Worm (Caenorhabditis elegans): Measurements from ENCODE around the gene F38B7.11.

The F38B7.11 gene

ce11 chrV:11585122-11585521, 38.2 kb downstream of the F38B7.11 start (continued):
- TF ChIP-seq let-526 (GFP tag; IDR thresholded peaks at IDR 0.05) (no peak), lag-1 (GFP tag; IDR thresholded peaks at IDR 0.05) (no peak), Y53F4B.3 (GFP tag; IDR thresholded peaks at IDR 0.05) (no peak), madf-6 (GFP tag; IDR thresholded peaks at IDR 0.05) (peak; percentile 70; the same call in 1 of the 2 replicates), zim-3 (tag; optimal IDR thresholded peaks at IDR 0.05) (no peak), F52B5.7 (tag; optimal IDR thresholded peaks at IDR 0.05) (no peak), rpc-1 (optimal IDR thresholded peaks at IDR 0.05) (no peak), rpc-1 (tag; optimal IDR thresholded peaks at IDR 0.05) (peak; percentile 11), fkh-3 (tag; optimal IDR thresholded peaks at IDR 0.05) (no peak), snpc-1.1 (tag; optimal IDR thresholded peaks at IDR 0.05; ENCODE audit: insufficient read depth) (peak; percentile 94), zfh-2 (GFP tag; conservative IDR thresholded peaks at IDR 0.05) (no peak), gei-17 (GFP tag; optimal IDR thresholded peaks at IDR 0.05) (no peak), bed-1 (GFP tag; IDR thresholded peaks at IDR 0.05) (no peak), ztf-25 (GFP tag; IDR thresholded peaks at IDR 0.05) (no peak), mes-4 (tag; optimal IDR thresholded peaks at IDR 0.05) (no peak), K11D2.4 (GFP tag; IDR thresholded peaks at IDR 0.05) (no peak), tbp1 (GFP tag; optimal IDR thresholded peaks at IDR 0.05) (peak; percentile 71), nfya-2 (GFP tag; IDR thresholded peaks at IDR 0.05) (no peak), Y53G8AR.9 (GFP tag; conservative IDR thresholded peaks at IDR 0.05) (no peak), ztf-3 (GFP tag; optimal IDR thresholded peaks at IDR 0.05) (no peak), rcor-1 (GFP tag; IDR thresholded peaks at IDR 0.05) (peak; percentile 68), ekl-4 (GFP tag; IDR thresholded peaks at IDR 0.05) (peak; percentile 53; the same call in 1 of the 2 replicates), lin-35 (GFP tag; optimal IDR thresholded peaks at IDR 0.05) (no peak), sptf-2 (GFP tag; optimal IDR thresholded peaks at IDR 0.05) (no peak), hmg-20 (GFP tag; IDR thresholded peaks at IDR 0.05) (peak; percentile 43; the same call in 1 of the 2 replicates), ceh-40 (GFP tag; IDR thresholded peaks at IDR 0.05) (no peak), pbrm-1 (GFP tag; IDR thresholded peaks at IDR 0.05) (no peak; the same call in none of the 2 replicates), aptf-3 (GFP tag; IDR thresholded peaks at IDR 0.05) (no peak), pha-4 (tag; optimal IDR thresholded peaks at IDR 0.05) (no peak), nfya-1 (tag; optimal IDR thresholded peaks at IDR 0.05; ENCODE audit: borderline replicate concordance, insufficient read depth) (no peak), cebp-2 (GFP tag; IDR thresholded peaks at IDR 0.05) (no peak), akir-1 (GFP tag; optimal IDR thresholded peaks at IDR 0.05) (no peak), dpff-1 (tag; optimal IDR thresholded peaks at IDR 0.05) (no peak), nhr-179 (tag; optimal IDR thresholded peaks at IDR 0.05) (no peak), attf-6 (GFP tag; IDR thresholded peaks at IDR 0.05) (peak; percentile 84), ztf-6 (GFP tag; IDR thresholded peaks at IDR 0.05) (no peak), ccch-3 (GFP tag; optimal IDR thresholded peaks at IDR 0.05) (no peak), snpc-1.3 (tag; optimal IDR thresholded peaks at IDR 0.05; ENCODE audit: insufficient read depth) (peak; percentile 43), cebp-1 (GFP tag; IDR thresholded peaks at IDR 0.05) (no peak), cebp-1 (tag; optimal IDR thresholded peaks at IDR 0.05) (no peak), repo-1 (tag; optimal IDR thresholded peaks at IDR 0.05) (no peak), mel-28 (tag; optimal IDR thresholded peaks at IDR 0.05; ENCODE audit: borderline replicate concordance) (no peak), him-1 (tag; optimal IDR thresholded peaks at IDR 0.05) (peak; percentile 93), aptf-2 (GFP tag; conservative IDR thresholded peaks at IDR 0.05) (no peak), F23B12.7 (tag; optimal IDR thresholded peaks at IDR 0.05; ENCODE audit: insufficient read depth) (no peak), F49E8.2 (tag; optimal IDR thresholded peaks at IDR 0.05; ENCODE audit: insufficient read depth) (peak; percentile 56), snpc-3.4 (tag; optimal IDR thresholded peaks at IDR 0.05) (peak; percentile 84), snpc-4 (GFP tag; optimal IDR thresholded peaks at IDR 0.05) (peak; percentile 91), snpc-4 (tag; optimal IDR thresholded peaks at IDR 0.05) (peak; percentile 90 to 97 (median 93))

Measured in whole organism, young adult.